Fruit fly (Drosophila melanogaster): ENCODE measurements around the gene CG5966.
A peak's percentile ranks its signal among the peaks of the same experiment; 100 is the strongest.

Gene CG5966

DNA sequence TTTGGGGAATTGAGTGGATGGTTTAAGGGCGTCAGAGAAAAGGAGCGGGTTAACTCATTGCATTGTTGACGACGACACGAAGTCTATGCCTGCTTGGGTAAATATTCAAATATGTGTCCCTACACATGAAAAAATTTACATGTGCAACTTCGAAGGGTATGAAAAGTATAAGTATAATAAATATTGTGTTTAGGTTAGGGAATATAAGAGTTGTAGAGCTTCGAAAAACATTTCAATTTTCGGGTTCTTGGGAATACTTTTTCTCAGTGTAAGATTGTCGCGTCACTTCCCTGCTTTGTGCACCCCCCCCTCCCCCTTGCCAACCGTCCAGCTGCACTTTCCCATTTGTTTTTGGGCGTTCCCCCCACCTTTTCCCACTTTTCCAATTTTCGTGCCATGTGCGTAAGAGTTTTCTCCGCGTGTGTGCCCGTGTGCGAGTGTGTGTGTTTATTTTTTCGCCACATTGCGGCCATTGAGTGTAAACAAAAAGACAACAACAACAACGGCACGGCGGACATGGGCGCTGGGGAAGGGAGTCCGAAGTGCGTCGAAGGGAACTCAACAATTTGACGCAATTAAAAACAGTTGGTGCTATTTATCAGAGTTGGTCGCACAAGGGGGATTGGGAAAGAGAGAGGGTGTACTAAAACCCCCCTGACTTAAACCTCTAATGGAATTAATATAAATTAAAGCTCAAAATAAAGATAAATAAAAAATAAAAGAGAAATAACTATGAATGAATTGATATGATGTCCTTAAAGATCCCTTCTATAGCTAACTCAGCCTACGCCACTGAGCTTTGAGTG lies 18.5 kb upstream of the CG5966 start:
- no peak for TF ChIP-seq noc (tag; optimal IDR thresholded peaks at IDR 0.05)

DNA sequence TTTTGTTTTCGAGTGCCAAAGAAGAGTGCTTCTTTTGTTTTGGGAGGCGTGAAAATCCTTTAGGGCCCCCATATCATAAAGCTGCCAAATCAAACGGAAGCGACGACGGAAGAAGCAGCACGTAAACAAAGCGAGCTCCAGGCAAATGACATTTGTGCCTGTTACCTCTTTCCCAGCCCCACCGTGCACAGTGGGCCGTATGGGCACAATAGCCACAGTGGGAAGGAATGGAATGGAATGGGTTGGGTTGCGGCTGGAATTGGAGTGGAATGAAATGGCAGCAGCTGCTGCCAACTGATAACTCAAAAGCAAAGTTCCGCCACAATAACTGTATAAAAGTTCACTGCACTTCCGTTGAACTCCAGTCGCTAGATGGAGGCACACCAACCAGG lies 17.9 kb upstream of the CG5966 start:
- no peak for TF ChIP-seq noc (tag; optimal IDR thresholded peaks at IDR 0.05)

dm6 chrX:5972030-5972429 lies 16.6 kb upstream of the CG5966 start:
- no peak for TF ChIP-seq noc (tag; optimal IDR thresholded peaks at IDR 0.05)

- no peak for TF ChIP-seq noc (tag; optimal IDR thresholded peaks at IDR 0.05)
These were observed 15.1 kb upstream of the CG5966 start for dm6 chrX:5973389-5974025.

DNA sequence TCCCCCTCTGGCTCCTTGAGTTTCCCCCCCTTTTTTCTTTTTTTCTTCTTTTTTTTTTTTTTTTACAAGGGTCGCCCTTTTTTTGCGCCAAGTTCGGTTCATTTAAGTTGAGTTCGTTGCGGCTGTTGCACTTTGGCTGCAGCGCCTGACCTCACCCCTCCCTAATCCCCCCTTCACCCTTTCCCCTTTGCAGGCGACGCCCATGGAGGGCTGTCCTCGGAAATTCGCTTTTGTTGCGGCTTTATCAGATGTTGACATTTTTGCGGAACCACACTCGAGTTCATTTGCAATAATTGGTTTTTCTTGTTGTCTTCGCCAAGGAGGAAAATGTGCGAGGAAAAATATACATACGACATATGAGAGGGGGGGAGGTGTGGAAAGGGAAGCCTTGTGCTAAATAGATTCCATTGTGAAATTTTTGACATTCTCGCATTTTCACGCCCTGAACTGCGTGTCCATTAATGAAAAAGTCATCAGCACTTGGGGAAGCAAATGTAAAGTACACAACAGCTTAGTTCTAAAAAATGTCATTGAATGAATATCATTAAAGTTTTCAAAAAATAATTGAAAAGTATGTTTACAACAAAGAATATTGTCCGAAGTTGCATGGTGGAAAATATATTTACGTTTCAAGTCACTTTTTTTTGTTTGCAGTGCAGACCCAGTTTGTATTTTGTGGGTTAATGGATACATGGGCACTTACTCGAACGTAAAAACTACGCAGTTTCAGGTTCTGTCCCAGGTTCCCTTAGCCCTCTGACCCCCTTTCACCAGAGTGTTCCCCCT lies 14.0 kb upstream of the CG5966 start:
- TF ChIP-seq noc (tag; optimal IDR thresholded peaks at IDR 0.05): no peak

DNA sequence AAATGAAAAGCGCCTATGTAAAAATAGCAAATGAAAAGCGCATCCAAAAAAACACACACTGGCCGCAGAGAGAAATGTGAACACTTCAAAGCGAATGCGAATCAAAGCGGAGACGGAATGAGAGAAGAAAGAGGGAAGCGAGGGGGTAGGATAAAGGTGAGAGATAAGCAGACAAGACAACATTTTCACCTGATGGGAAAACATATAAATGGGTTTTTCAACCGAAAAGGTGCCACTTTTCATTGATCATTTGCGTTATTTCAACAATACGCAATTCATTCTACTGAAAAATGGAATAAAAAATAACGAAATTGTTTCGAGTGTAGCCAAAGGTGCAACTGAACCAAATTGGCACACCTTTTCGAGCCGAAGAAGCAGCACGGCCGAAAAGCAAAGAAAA lies 11.5 kb upstream of the CG5966 start:
- TF ChIP-seq noc (tag; optimal IDR thresholded peaks at IDR 0.05): no peak

DNA sequence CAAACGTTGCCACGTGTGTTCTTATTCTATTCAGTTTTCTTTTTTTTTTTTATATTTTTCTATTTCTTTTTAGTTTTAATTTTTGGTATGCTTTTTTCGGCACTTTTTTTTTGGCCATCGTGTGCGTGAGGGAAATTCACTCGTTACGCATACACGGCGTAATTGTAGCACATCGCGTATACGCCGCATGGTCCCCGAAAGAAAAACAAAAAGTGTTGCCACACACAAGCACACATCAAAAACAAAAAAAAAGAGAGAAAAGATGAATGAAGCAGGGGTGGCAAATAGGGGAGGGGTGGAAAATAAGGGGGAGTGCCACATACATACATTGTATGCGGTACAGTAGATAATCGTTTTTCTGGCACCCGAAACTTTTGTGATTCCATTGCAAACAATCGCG lies 10.8 kb upstream of the CG5966 start:
- TF ChIP-seq noc (tag; optimal IDR thresholded peaks at IDR 0.05): no peak

dm6 chrX:5980883-5981282 lies 7.7 kb upstream of the CG5966 start:
- TF ChIP-seq noc (tag; optimal IDR thresholded peaks at IDR 0.05): peak; percentile 84

DNA sequence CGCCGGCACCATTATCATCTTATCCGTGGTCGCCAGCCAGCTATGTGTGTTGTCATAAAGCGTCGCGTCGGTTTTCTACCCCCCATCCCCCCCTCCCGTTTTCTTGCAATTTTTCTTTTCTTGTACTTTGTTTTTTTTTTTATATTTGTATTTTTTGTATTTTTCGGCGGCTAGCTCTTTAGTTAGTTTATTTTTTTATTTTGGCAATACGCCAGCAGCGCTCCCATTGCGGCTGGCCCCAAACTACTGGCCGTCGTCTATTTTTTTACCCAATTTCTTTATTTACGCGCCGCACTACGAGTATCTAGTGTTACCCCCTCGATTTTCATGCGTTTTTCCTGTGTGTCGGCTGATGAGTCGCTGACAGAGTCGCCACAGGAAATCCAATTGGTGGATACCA lies 7.2 kb upstream of the CG5966 start:
- TF ChIP-seq noc (tag; optimal IDR thresholded peaks at IDR 0.05): no peak

dm6 chrX:5983390-5983789 lies 5.2 kb upstream of the CG5966 start:
- no peak for TF ChIP-seq noc (tag; optimal IDR thresholded peaks at IDR 0.05)

- TF ChIP-seq noc (tag; optimal IDR thresholded peaks at IDR 0.05): no peak
These were observed 1.2 kb upstream of the CG5966 start for dm6 chrX:5987362-5987761.

dm6 chrX:5989368-5989767 lies 777 bp downstream of the CG5966 start:
- no peak for TF ChIP-seq noc (tag; optimal IDR thresholded peaks at IDR 0.05)

DNA sequence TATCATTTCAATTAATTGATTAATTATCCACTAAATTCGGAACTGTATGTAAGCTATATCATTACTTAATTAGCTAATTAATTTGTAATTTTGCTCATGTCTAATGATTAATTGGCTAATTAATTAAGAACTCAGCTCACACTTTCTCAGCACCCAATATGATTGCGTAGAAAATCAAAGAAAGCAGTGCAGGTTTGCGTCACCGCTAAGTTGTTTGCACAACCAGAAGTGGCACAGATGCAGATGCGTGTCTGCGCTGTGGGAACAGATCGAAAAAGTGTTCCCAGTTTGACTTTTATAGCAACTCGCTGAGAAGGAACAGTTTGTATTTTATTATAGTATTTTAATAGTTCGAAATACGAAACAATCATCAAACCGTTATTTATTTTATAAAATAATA lies 3.5 kb downstream of the CG5966 start:
- no peak for TF ChIP-seq noc (tag; optimal IDR thresholded peaks at IDR 0.05)

- no peak for TF ChIP-seq noc (tag; optimal IDR thresholded peaks at IDR 0.05)
These were observed 4.3 kb downstream of the CG5966 start for dm6 chrX:5992767-5993325.

DNA sequence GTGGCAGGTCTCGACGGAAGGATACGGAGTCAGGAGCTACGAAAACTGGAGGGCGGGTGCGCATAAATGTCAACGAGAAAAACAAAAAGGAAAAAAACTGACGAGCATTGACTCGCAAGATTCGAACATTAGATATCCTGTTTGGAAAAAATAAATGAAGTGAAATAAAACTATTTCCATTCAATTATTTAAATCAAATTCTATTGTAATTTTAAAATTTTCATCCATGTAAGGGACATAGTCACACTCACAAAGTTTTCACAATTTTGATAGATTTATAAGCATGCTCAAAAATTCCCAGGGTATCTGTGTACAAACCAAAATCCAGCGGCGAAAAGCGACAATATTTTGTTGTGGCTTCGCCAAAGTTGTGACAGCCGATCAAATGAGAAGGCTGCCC lies 7.4 kb downstream of the CG5966 start:
- TF ChIP-seq noc (tag; optimal IDR thresholded peaks at IDR 0.05): no peak

dm6 chrX:5997931-5998330 lies 9.3 kb downstream of the CG5966 start:
- no peak for TF ChIP-seq noc (tag; optimal IDR thresholded peaks at IDR 0.05)

Measured in whole organism, larva.